Fruit fly (Drosophila melanogaster) whole organism, embryonic: ENCODE results near the gene CG16956.

Source experiments
- Asciz ChIP-seq: fragments of 200-800 bp; sonication (Bioruptor generic); optimal IDR thresholded peaks from 2 replicates; lab custom pipeline; 2017; ENCODE audit warnings: missing biosample characterization, mild to moderate bottlenecking, missing genetic modification characterization, missing genetic modification reagents
- Atf6 ChIP-seq: fragments of 200-800 bp; sonication (Bioruptor generic); IDR thresholded peaks from 2 replicates; pipeline ENCODE4 v1.3.6; 2022; ENCODE audit warnings: missing biosample characterization, missing genetic modification characterization
- CG11723 ChIP-seq: fragments of 200-800 bp; sonication (Bioruptor generic); optimal IDR thresholded peaks from 2 replicates; lab custom pipeline; 2017; ENCODE audit warnings: missing biosample characterization, mild to moderate bottlenecking, missing genetic modification characterization
- CG13775 ChIP-seq: fragments of 200-800 bp; sonication (Bioruptor generic); optimal IDR thresholded peaks from 3 replicates; lab custom pipeline; 2017; ENCODE audit warnings: missing biosample characterization, mild to moderate bottlenecking, missing genetic modification characterization
- CG14860 ChIP-seq: fragments of 200-800 bp; sonication (Bioruptor generic); IDR thresholded peaks from 3 replicates; pipeline ENCODE4 v1.3.6; 2022; ENCODE audit warnings: missing biosample characterization, missing genetic modification characterization; ENCODE audit not compliant: partially characterized antibody
- CG1603 ChIP-seq: fragments of 200-800 bp; sonication (Bioruptor generic); optimal IDR thresholded peaks from 2 replicates; lab custom pipeline; 2019; ENCODE audit warnings: missing biosample characterization, mild to moderate bottlenecking, missing genetic modification characterization, moderate library complexity
- CG16779 ChIP-seq: fragments of 200-800 bp; sonication (Bioruptor generic); IDR thresholded peaks from 2 replicates; pipeline ENCODE4 v1.3.6; 2022; ENCODE audit warnings: missing biosample characterization, missing genetic modification characterization
- CG17912 ChIP-seq: fragments of 200-800 bp; sonication (Bioruptor generic); optimal IDR thresholded peaks from 2 replicates; lab custom pipeline; 2018; ENCODE audit warnings: missing biosample characterization, mild to moderate bottlenecking, missing genetic modification characterization
- CG18764 ChIP-seq: fragments of 200-800 bp; sonication (Bioruptor generic); optimal IDR thresholded peaks from 3 replicates; lab custom pipeline; 2016; ENCODE audit warnings: missing biosample characterization, missing genetic modification characterization
- CG31365 ChIP-seq: fragments of 200-800 bp; sonication (Bioruptor generic); optimal IDR thresholded peaks from 2 replicates; lab custom pipeline; 2018; ENCODE audit warnings: missing biosample characterization, mild to moderate bottlenecking, missing genetic modification characterization
- CG32532 ChIP-seq: fragments of 200-800 bp; sonication (Bioruptor generic); IDR thresholded peaks from 2 replicates; pipeline ENCODE4 v1.3.6; 2022; ENCODE audit warnings: missing biosample characterization, missing genetic modification characterization
- CG3281 ChIP-seq: fragments of 200-800 bp; sonication (Bioruptor generic); optimal IDR thresholded peaks from 3 replicates; lab custom pipeline; 2017; ENCODE audit warnings: missing biosample characterization, mild to moderate bottlenecking, missing genetic modification characterization
- CG34376 ChIP-seq: fragments of 200-800 bp; sonication (Bioruptor generic); optimal IDR thresholded peaks from 2 replicates; lab custom pipeline; 2018; ENCODE audit warnings: missing biosample characterization, mild to moderate bottlenecking, missing genetic modification characterization
- CG5180 ChIP-seq: fragments of 200-800 bp; sonication (Bioruptor generic); optimal IDR thresholded peaks from 3 replicates; lab custom pipeline; 2017; ENCODE audit warnings: missing biosample characterization, missing genetic modification characterization, mild to moderate bottlenecking, moderate library complexity, missing genetic modification reagents
- CG6175 ChIP-seq: fragments of 200-800 bp; sonication (Bioruptor generic); IDR thresholded peaks from 3 replicates; pipeline ENCODE4 v1.3.6; 2022; ENCODE audit warnings: missing biosample characterization, missing genetic modification characterization
- CG7271 ChIP-seq: fragments of 200-800 bp; sonication (Bioruptor generic); optimal IDR thresholded peaks from 2 replicates; lab custom pipeline; 2018; ENCODE audit warnings: missing biosample characterization, mild to moderate bottlenecking, missing genetic modification characterization, moderate library complexity
- CG8290 ChIP-seq, 3 experiments: fragments of 200-800 bp; sonication (Bioruptor generic); optimal IDR thresholded peaks; 2 replicates each; lab custom pipeline; 2016 to 2019; ENCODE audit warnings: missing biosample characterization in 3 of 3, missing genetic modification characterization in 3 of 3, mild to moderate bottlenecking in 2 of 3, moderate library complexity in 1 of 3
- CG8944 ChIP-seq: fragments of 200-800 bp; sonication (Bioruptor generic); optimal IDR thresholded peaks from 3 replicates; lab custom pipeline; 2016; ENCODE audit warnings: missing biosample characterization, missing genetic modification characterization
- E2f1 ChIP-seq: fragments of 200-800 bp; sonication (Bioruptor generic); IDR thresholded peaks from 2 replicates; pipeline ENCODE4 v1.3.6; 2022; ENCODE audit warnings: missing biosample characterization, missing genetic modification characterization
- Fer3 ChIP-seq: fragments of 200-800 bp; sonication (Bioruptor generic); optimal IDR thresholded peaks from 2 replicates; lab custom pipeline; 2018; ENCODE audit warnings: missing biosample characterization, mild to moderate bottlenecking, missing genetic modification characterization, moderate library complexity
- HHEX ChIP-seq: fragments of 200-800 bp; sonication (Bioruptor generic); optimal IDR thresholded peaks from 3 replicates; lab custom pipeline; 2017; ENCODE audit warnings: missing biosample characterization, mild to moderate bottlenecking, missing genetic modification characterization, missing genetic modification reagents
- Hr51 ChIP-seq, 2 experiments: fragments of 200-800 bp; sonication (Bioruptor generic); optimal IDR thresholded peaks; 2 replicates in 1 of 2; 3 replicates in 1 of 2; lab custom pipeline; 2016 to 2018; ENCODE audit warnings: missing biosample characterization in 2 of 2, missing genetic modification characterization in 2 of 2, mild to moderate bottlenecking in 1 of 2, moderate library complexity in 1 of 2
- Lhr ChIP-seq: fragments of 200-800 bp; sonication (Bioruptor generic); optimal IDR thresholded peaks from 3 replicates; lab custom pipeline; 2017; ENCODE audit warnings: mild to moderate bottlenecking, missing biosample characterization, missing genetic modification reagents, missing genetic modification characterization
- Lim3 ChIP-seq: fragments of 200-800 bp; sonication (Bioruptor generic); IDR thresholded peaks from 2 replicates; pipeline ENCODE4 v1.3.6; 2022; ENCODE audit warnings: missing biosample characterization, missing genetic modification characterization
- Oaz ChIP-seq: fragments of 200-800 bp; sonication (Bioruptor generic); IDR thresholded peaks from 2 replicates; pipeline ENCODE4 v1.3.6; 2022; ENCODE audit warnings: missing biosample characterization, missing genetic modification characterization
- Usf ChIP-seq: fragments of 200-800 bp; sonication (Bioruptor generic); optimal IDR thresholded peaks from 2 replicates; lab custom pipeline; 2017; ENCODE audit warnings: missing genotype, missing biosample characterization, missing genetic modification characterization
- Vsx1 ChIP-seq: fragments of 200-800 bp; sonication (Bioruptor generic); optimal IDR thresholded peaks from 2 replicates; lab custom pipeline; 2017; ENCODE audit warnings: missing biosample characterization, mild to moderate bottlenecking, missing genetic modification characterization, missing genetic modification reagents
- ash1 ChIP-seq: fragments of 200-800 bp; sonication (Bioruptor generic); optimal IDR thresholded peaks from 2 replicates; lab custom pipeline; 2018; ENCODE audit warnings: missing biosample characterization, mild to moderate bottlenecking, missing genetic modification characterization
- ato ChIP-seq: fragments of 200-800 bp; sonication (Bioruptor generic); IDR thresholded peaks from 2 replicates; pipeline ENCODE4 v1.3.6; 2022; ENCODE audit warnings: missing biosample characterization, missing genetic modification characterization; ENCODE audit not compliant: partially characterized antibody
- az2 ChIP-seq: fragments of 200-800 bp; sonication (Bioruptor generic); optimal IDR thresholded peaks from 3 replicates; lab custom pipeline; 2016; ENCODE audit warnings: missing biosample characterization, missing genetic modification characterization
- br ChIP-seq: fragments of >200 bp; optimal IDR thresholded peaks from 2 replicates; lab custom pipeline; 2017
- corto ChIP-seq: fragments of 200-800 bp; sonication (Bioruptor generic); optimal IDR thresholded peaks from 2 replicates; lab custom pipeline; 2016; ENCODE audit warnings: missing biosample characterization, mild to moderate bottlenecking, missing genetic modification characterization, moderate library complexity
- crol ChIP-seq: fragments of 200-800 bp; sonication (Bioruptor generic); IDR thresholded peaks from 2 replicates; pipeline ENCODE4 v1.3.6; 2022; ENCODE audit warnings: missing biosample characterization, missing genetic modification characterization
- dati ChIP-seq: fragments of 200-800 bp; sonication (Bioruptor generic); IDR thresholded peaks from 2 replicates; pipeline ENCODE4 v1.3.6; 2022; ENCODE audit warnings: missing biosample characterization, missing genetic modification characterization
- fru ChIP-seq: fragments of >200 bp; optimal IDR thresholded peaks from 2 replicates; lab custom pipeline; 2017
- grau ChIP-seq: fragments of 200-800 bp; optimal IDR thresholded peaks from 3 replicates; lab custom pipeline; 2019; ENCODE audit warnings: missing biosample characterization, mild to moderate bottlenecking, missing genetic modification characterization, moderate library complexity
- jigr1 ChIP-seq: fragments of 200-800 bp; sonication (Bioruptor generic); IDR thresholded peaks from 3 replicates; pipeline ENCODE4 v1.3.6; 2022; ENCODE audit warnings: missing biosample characterization, missing genetic modification characterization
- kah ChIP-seq: fragments of 200-800 bp; sonication (Bioruptor generic); optimal IDR thresholded peaks from 2 replicates; lab custom pipeline; 2018; ENCODE audit warnings: missing biosample characterization, mild to moderate bottlenecking, missing genetic modification characterization
- nau ChIP-seq: fragments of 200-800 bp; sonication (Bioruptor generic); optimal IDR thresholded peaks from 3 replicates; lab custom pipeline; 2017; ENCODE audit warnings: missing biosample characterization, mild to moderate bottlenecking, missing genetic modification characterization, missing genetic modification reagents
- org-1 ChIP-seq: fragments of 200-800 bp; sonication (Bioruptor generic); optimal IDR thresholded peaks from 2 replicates; lab custom pipeline; 2017; ENCODE audit warnings: missing biosample characterization, missing genetic modification characterization
- pan ChIP-seq, 4 experiments: fragments of >200 bp in 3 of 4; fragments of 200-800 bp in 1 of 4; sonication (Bioruptor generic) in 1 of 4; optimal IDR thresholded peaks in 3 of 4; IDR thresholded peaks in 1 of 4; 2 replicates each; pipeline versions ENCODE4 v1.3.6 to Lab custom; 2017 to 2022; ENCODE audit warnings: missing biosample characterization in 2 of 4, missing genetic modification characterization in 2 of 4, mixed read lengths in 1 of 4
- ranshi ChIP-seq: fragments of 200-800 bp; sonication (Bioruptor generic); IDR thresholded peaks from 2 replicates; pipeline ENCODE4 v1.3.6; 2022; ENCODE audit warnings: missing biosample characterization, missing genetic modification characterization
- scrt ChIP-seq: fragments of 200-800 bp; sonication (Bioruptor generic); optimal IDR thresholded peaks from 2 replicates; lab custom pipeline; 2018; ENCODE audit warnings: missing biosample characterization, mild to moderate bottlenecking, missing genetic modification characterization, moderate library complexity
- sens-2 ChIP-seq: fragments of 200-800 bp; sonication (Bioruptor generic); IDR thresholded peaks from 2 replicates; pipeline ENCODE4 v1.3.6; 2022; ENCODE audit warnings: missing biosample characterization, missing genetic modification characterization
- seq ChIP-seq: fragments of 200-800 bp; sonication (Bioruptor generic); IDR thresholded peaks from 2 replicates; pipeline ENCODE4 v1.3.6; 2022; ENCODE audit warnings: missing biosample characterization, missing genetic modification characterization
- ssp ChIP-seq: fragments of 200-800 bp; sonication (Bioruptor generic); IDR thresholded peaks from 2 replicates; pipeline ENCODE4 v1.3.6; 2022; ENCODE audit warnings: missing biosample characterization, missing genetic modification characterization
- ttk ChIP-seq: fragments of 200-800 bp; sonication (Bioruptor generic); IDR thresholded peaks from 2 replicates; pipeline ENCODE4 v2.1.2; 2022; ENCODE audit warnings: missing biosample characterization, missing genetic modification characterization

CG16956 gene

dm6 chr2L:13414525-13415481 lies at the start of gene CG16956, which contains the start of the genes CG42784 and CG43850 (continued):
- peak; percentile 56 for TF ChIP-seq CG13775 (GFP tag; lab: Kevin White, UChicago)
- TF ChIP-seq az2 (GFP tag; lab: Kevin White, UChicago) = no peak
- peak; percentile 71 for TF ChIP-seq CG17912 (GFP tag; lab: Kevin White, UChicago)
- TF ChIP-seq Vsx1 (GFP tag; lab: Kevin White, UChicago) = peak; percentile 65
- TF ChIP-seq CG8290 (GFP tag; optimal IDR thresholded peaks at IDR 0.05; lab: Kevin White, UChicago) = no peak
- TF ChIP-seq CG8290 (tag; optimal IDR thresholded peaks at IDR 0.05; lab: Kevin White, UChicago) = peak in 1 of 2 experiments; percentile 87
- TF ChIP-seq ttk (GFP tag; lab: Robert Waterston, UW) = peak; percentile 41; the same call in 1 of the 2 replicates
- peak; percentile 2 for TF ChIP-seq CG7271 (tag; lab: Kevin White, UChicago)
- TF ChIP-seq br (lab: Kevin White, UChicago) = no peak
- no peak for TF ChIP-seq CG14860 (GFP tag; lab: Robert Waterston, UW)
- TF ChIP-seq org-1 (GFP tag; lab: Kevin White, UChicago) = peak; percentile 68
- peak; percentile 50 for TF ChIP-seq CG1603 (tag; lab: Kevin White, UChicago)
- peak; percentile 89 for TF ChIP-seq CG3281 (GFP tag; lab: Kevin White, UChicago)
- no peak for TF ChIP-seq CG16779 (GFP tag; lab: Robert Waterston, UW)
- no peak for TF ChIP-seq Usf (GFP tag; lab: Kevin White, UChicago)
- TF ChIP-seq corto (GFP tag; lab: Kevin White, UChicago) = no peak
- no peak for TF ChIP-seq CG6175
- peak; percentile 78 for TF ChIP-seq HHEX (GFP tag; lab: Kevin White, UChicago)
- peak; percentile 65 for TF ChIP-seq nau (GFP tag; lab: Kevin White, UChicago)
- no peak for TF ChIP-seq jigr1 (GFP tag; lab: Robert Waterston, UW)
- TF ChIP-seq ranshi (GFP tag; lab: Robert Waterston, UW) = no peak
- peak; percentile 68 for TF ChIP-seq Asciz
- no peak for TF ChIP-seq E2f1 (GFP tag; lab: Robert Waterston, UW)
- TF ChIP-seq CG31365 (tag; lab: Kevin White, UChicago) = peak; percentile 78
- TF ChIP-seq ato (GFP tag; lab: Robert Waterston, UW) = no peak
- peak; percentile 47; the same call in 1 of the 2 replicates for TF ChIP-seq CG32532 (GFP tag; lab: Robert Waterston, UW)
- TF ChIP-seq Lhr = no peak
- peak; percentile 53; the same call in 1 of the 2 replicates for TF ChIP-seq seq (GFP tag; lab: Robert Waterston, UW)
- peak; percentile 24 for TF ChIP-seq ash1
- TF ChIP-seq CG11723 (GFP tag; lab: Kevin White, UChicago) = peak; percentile 42
- TF ChIP-seq CG34376 (GFP tag; lab: Kevin White, UChicago) = peak; percentile 96
- peak; percentile 64 for TF ChIP-seq Atf6 (GFP tag; lab: Robert Waterston, UW)
- TF ChIP-seq Lim3 (GFP tag; lab: Robert Waterston, UW) = no peak
- TF ChIP-seq ssp (GFP tag; lab: Robert Waterston, UW) = no peak
- no peak for TF ChIP-seq fru (lab: Kevin White, UChicago)
- peak; percentile 20; the same call in 1 of the 2 replicates for TF ChIP-seq sens-2 (GFP tag; lab: Robert Waterston, UW)
- TF ChIP-seq dati (GFP tag; lab: Robert Waterston, UW) = no peak
- no peak for TF ChIP-seq Oaz (GFP tag; lab: Robert Waterston, UW)
- TF ChIP-seq Fer3 (tag; lab: Kevin White, UChicago) = peak; percentile 75
- no peak for TF ChIP-seq CG8944 (GFP tag; lab: Kevin White, UChicago)
- TF ChIP-seq pan (optimal IDR thresholded peaks at IDR 0.05; lab: Kevin White, UChicago) = no peak
- no peak for TF ChIP-seq pan (GFP tag; optimal IDR thresholded peaks at IDR 0.05 in 1 of 2, IDR thresholded peaks at IDR 0.05 in 1 of 2)
- TF ChIP-seq scrt (GFP tag; lab: Kevin White, UChicago) = peak; percentile 78
- peak; percentile 25; the same call in 1 of the 2 replicates for TF ChIP-seq crol (GFP tag; lab: Robert Waterston, UW)
- TF ChIP-seq CG18764 (GFP tag; lab: Kevin White, UChicago) = no peak
- peak in 1 of 2 experiments; percentile 69 for TF ChIP-seq Hr51 (GFP tag; optimal IDR thresholded peaks at IDR 0.05; lab: Kevin White, UChicago)
- TF ChIP-seq CG5180 (GFP tag; lab: Kevin White, UChicago) = peak; percentile 51
- peak; percentile 57 for TF ChIP-seq grau (tag; lab: Kevin White, UChicago)
- peak; percentile 49 for TF ChIP-seq kah (GFP tag; lab: Kevin White, UChicago)
